Fruit fly (Drosophila melanogaster) whole organism, embryonic: ENCODE data around the gene side-IV.
A peak's percentile ranks its signal among the peaks of the same experiment; 100 is the strongest.

Experiments
- ATbp ChIP-seq: fragments of 200-800 bp; sonication (Bioruptor generic); optimal IDR thresholded peaks from 2 replicates; lab custom pipeline; 2017; ENCODE audit warnings: missing biosample characterization, mild to moderate bottlenecking, missing genetic modification characterization, missing genetic modification reagents
- Ada2b ChIP-seq: fragments of 200-800 bp; sonication (Bioruptor generic); IDR thresholded peaks from 2 replicates; pipeline ENCODE4 v1.3.6; 2022; ENCODE audit warnings: missing biosample characterization, missing genetic modification characterization
- Aef1 ChIP-seq: fragments of 200-800 bp; sonication (Bioruptor generic); IDR thresholded peaks from 3 replicates; pipeline ENCODE4 v1.3.6; 2022; ENCODE audit warnings: missing biosample characterization, missing genetic modification characterization
- Atf3 ChIP-seq: fragments of 200-800 bp; sonication (Bioruptor generic); optimal IDR thresholded peaks from 3 replicates; lab custom pipeline; 2016; ENCODE audit warnings: missing biosample characterization, missing genetic modification characterization
- Bgb ChIP-seq: fragments of 200-800 bp; sonication (Bioruptor generic); IDR thresholded peaks from 2 replicates; pipeline ENCODE4 v1.3.6; 2022; ENCODE audit warnings: missing biosample characterization, missing genetic modification characterization; ENCODE audit not compliant: partially characterized antibody
- Blimp-1 ChIP-seq: fragments of 200-800 bp; sonication (Bioruptor generic); optimal IDR thresholded peaks from 3 replicates; lab custom pipeline; 2018; ENCODE audit warnings: missing biosample characterization, missing genetic modification characterization, mild to moderate bottlenecking, moderate library complexity, missing genetic modification reagents
- CG10979 ChIP-seq: fragments of 200-800 bp; sonication (Bioruptor generic); optimal IDR thresholded peaks from 2 replicates; lab custom pipeline; 2018; ENCODE audit warnings: missing biosample characterization, mild to moderate bottlenecking, missing genetic modification characterization, moderate library complexity
- CG11085 ChIP-seq: fragments of 200-800 bp; sonication (Bioruptor generic); IDR thresholded peaks from 2 replicates; pipeline ENCODE4 v1.3.6; 2022; ENCODE audit warnings: missing biosample characterization, missing genetic modification characterization
- CG11456 ChIP-seq: fragments of 200-800 bp; sonication (Bioruptor generic); IDR thresholded peaks from 3 replicates; pipeline ENCODE4 v1.3.6; 2022; ENCODE audit warnings: missing biosample characterization, missing genetic modification characterization
- CG12104 ChIP-seq: fragments of 200-800 bp; sonication (Bioruptor generic); optimal IDR thresholded peaks from 3 replicates; lab custom pipeline; 2016; ENCODE audit warnings: missing biosample characterization, missing genetic modification characterization
- CG1233 ChIP-seq: fragments of 200-800 bp; sonication (Bioruptor generic); optimal IDR thresholded peaks from 4 replicates; lab custom pipeline; 2018; ENCODE audit warnings: missing biosample characterization, mild to moderate bottlenecking, missing genetic modification characterization
- CG12769 ChIP-seq: fragments of 200-800 bp; sonication (Bioruptor generic); optimal IDR thresholded peaks from 2 replicates; lab custom pipeline; 2019; ENCODE audit warnings: missing biosample characterization, mild to moderate bottlenecking, missing genetic modification characterization, moderate library complexity
- CG13424 ChIP-seq: fragments of 200-800 bp; sonication (Bioruptor generic); optimal IDR thresholded peaks from 2 replicates; lab custom pipeline; 2019; ENCODE audit warnings: missing biosample characterization, mild to moderate bottlenecking, missing genetic modification characterization, moderate library complexity
- CG14860 ChIP-seq: fragments of 200-800 bp; sonication (Bioruptor generic); IDR thresholded peaks from 3 replicates; pipeline ENCODE4 v1.3.6; 2022; ENCODE audit warnings: missing biosample characterization, missing genetic modification characterization; ENCODE audit not compliant: partially characterized antibody
- CG1647 ChIP-seq: fragments of 200-800 bp; sonication (Bioruptor generic); optimal IDR thresholded peaks from 3 replicates; lab custom pipeline; 2016; ENCODE audit warnings: missing biosample characterization, missing genetic modification characterization
- CG18764 ChIP-seq: fragments of 200-800 bp; sonication (Bioruptor generic); optimal IDR thresholded peaks from 3 replicates; lab custom pipeline; 2016; ENCODE audit warnings: missing biosample characterization, missing genetic modification characterization
- CG31441 ChIP-seq: fragments of 200-800 bp; sonication (Bioruptor generic); IDR thresholded peaks from 2 replicates; pipeline ENCODE4 v1.3.6; 2022; ENCODE audit warnings: missing biosample characterization, missing genetic modification characterization
- CG3281 ChIP-seq: fragments of 200-800 bp; sonication (Bioruptor generic); optimal IDR thresholded peaks from 3 replicates; lab custom pipeline; 2017; ENCODE audit warnings: missing biosample characterization, mild to moderate bottlenecking, missing genetic modification characterization
- CG3726 ChIP-seq: fragments of 200-800 bp; sonication (Bioruptor generic); IDR thresholded peaks from 3 replicates; pipeline ENCODE4, ENCODE4 v1.3.6; 2022; ENCODE audit warnings: missing biosample characterization, missing genetic modification characterization
- CG3838 ChIP-seq: fragments of 200-800 bp; sonication (Bioruptor generic); optimal IDR thresholded peaks from 3 replicates; lab custom pipeline; 2016; ENCODE audit warnings: missing biosample characterization, missing genetic modification characterization
- CG4404 ChIP-seq: fragments of 200-800 bp; sonication (Bioruptor generic); IDR thresholded peaks from 2 replicates; pipeline ENCODE4 v1.3.6; 2022; ENCODE audit warnings: missing biosample characterization, missing genetic modification characterization
- CG5245 ChIP-seq: fragments of 200-800 bp; sonication (Bioruptor generic); optimal IDR thresholded peaks from 3 replicates; lab custom pipeline; 2016; ENCODE audit warnings: missing biosample characterization, missing genetic modification characterization
- CG6175 ChIP-seq: fragments of 200-800 bp; sonication (Bioruptor generic); IDR thresholded peaks from 3 replicates; pipeline ENCODE4 v1.3.6; 2022; ENCODE audit warnings: missing biosample characterization, missing genetic modification characterization
- CG6254 ChIP-seq: fragments of 200-800 bp; sonication (Bioruptor generic); optimal IDR thresholded peaks from 3 replicates; lab custom pipeline; 2017; ENCODE audit warnings: mild to moderate bottlenecking, missing biosample characterization, missing genetic modification reagents, missing genetic modification characterization
- CG6813 ChIP-seq: fragments of 200-800 bp; sonication (Bioruptor generic); optimal IDR thresholded peaks from 2 replicates; lab custom pipeline; 2017; ENCODE audit warnings: missing biosample characterization, missing genetic modification characterization, mild to moderate bottlenecking, moderate library complexity, missing genetic modification reagents
- CG9797 ChIP-seq: fragments of 200-800 bp; sonication (Bioruptor generic); optimal IDR thresholded peaks from 3 replicates; lab custom pipeline; 2018; ENCODE audit warnings: missing biosample characterization, mild to moderate bottlenecking, missing genetic modification characterization
- H2.0 ChIP-seq: fragments of 200-800 bp; sonication (Bioruptor generic); IDR thresholded peaks from 2 replicates; pipeline ENCODE4 v1.3.6; 2022; ENCODE audit warnings: missing biosample characterization, missing genetic modification characterization
- HLH4C ChIP-seq: fragments of 200-800 bp; sonication (Bioruptor generic); IDR thresholded peaks from 3 replicates; pipeline ENCODE4 v1.3.6; 2022; ENCODE audit warnings: missing biosample characterization, missing genetic modification characterization; ENCODE audit not compliant: partially characterized antibody
- Hand ChIP-seq: fragments of 200-800 bp; sonication (Bioruptor generic); optimal IDR thresholded peaks from 2 replicates; lab custom pipeline; 2017; ENCODE audit warnings: mild to moderate bottlenecking, missing biosample characterization, missing genetic modification reagents, missing genetic modification characterization
- HmgZ ChIP-seq: fragments of 200-800 bp; sonication (Bioruptor generic); optimal IDR thresholded peaks from 2 replicates; lab custom pipeline; 2018; ENCODE audit warnings: missing biosample characterization, mild to moderate bottlenecking, missing genetic modification characterization
- Hr51 ChIP-seq, 2 experiments: fragments of 200-800 bp; sonication (Bioruptor generic); optimal IDR thresholded peaks; 2 replicates in 1 of 2; 3 replicates in 1 of 2; lab custom pipeline; 2016 to 2018; ENCODE audit warnings: missing biosample characterization in 2 of 2, missing genetic modification characterization in 2 of 2, mild to moderate bottlenecking in 1 of 2, moderate library complexity in 1 of 2
- Lhr ChIP-seq: fragments of 200-800 bp; sonication (Bioruptor generic); optimal IDR thresholded peaks from 3 replicates; lab custom pipeline; 2017; ENCODE audit warnings: mild to moderate bottlenecking, missing biosample characterization, missing genetic modification reagents, missing genetic modification characterization
- MBD-R2 ChIP-seq: fragments of 200-800 bp; sonication (Bioruptor generic); IDR thresholded peaks from 2 replicates; pipeline ENCODE4 v1.3.6; 2022; ENCODE audit warnings: missing biosample characterization, missing genetic modification characterization
- MTF-1 ChIP-seq: fragments of 200-800 bp; sonication (Bioruptor generic); optimal IDR thresholded peaks from 2 replicates; lab custom pipeline; 2018; ENCODE audit warnings: missing biosample characterization, mild to moderate bottlenecking, missing genetic modification characterization, borderline replicate concordance
- Nf-YB ChIP-seq: fragments of 200-800 bp; sonication (Bioruptor generic); optimal IDR thresholded peaks from 3 replicates; lab custom pipeline; 2019; ENCODE audit warnings: missing biosample characterization, mild to moderate bottlenecking, missing genetic modification characterization, moderate library complexity
- Side ChIP-seq: fragments of 200-800 bp; sonication (Bioruptor generic); optimal IDR thresholded peaks from 2 replicates; lab custom pipeline; 2016; ENCODE audit warnings: missing biosample characterization, missing genetic modification characterization
- aop ChIP-seq: fragments of 200-800 bp; sonication (Bioruptor generic); IDR thresholded peaks from 2 replicates; pipeline ENCODE4 v1.3.6; 2022; ENCODE audit warnings: missing biosample characterization, missing genetic modification characterization
- ci ChIP-seq: fragments of 200-800 bp; sonication (Bioruptor generic); IDR thresholded peaks from 3 replicates; pipeline ENCODE4 v1.3.6; 2022; ENCODE audit warnings: missing biosample characterization, missing genetic modification characterization
- croc ChIP-seq: fragments of 200-800 bp; sonication (Bioruptor generic); conservative IDR thresholded peaks from 3 replicates; pipeline ENCODE4 v1.3.6; 2022; ENCODE audit warnings: missing biosample characterization, missing genetic modification characterization
- ems ChIP-seq: fragments of 200-800 bp; sonication (Bioruptor generic); optimal IDR thresholded peaks from 3 replicates; lab custom pipeline; 2016; ENCODE audit warnings: missing biosample characterization, missing genetic modification characterization
- h ChIP-seq: fragments of >200 bp; optimal IDR thresholded peaks from 2 replicates; lab custom pipeline; 2017
- ind ChIP-seq: fragments of 200-800 bp; sonication (Bioruptor generic); optimal IDR thresholded peaks from 3 replicates; lab custom pipeline; 2016; ENCODE audit warnings: missing biosample characterization, missing genetic modification characterization
- kah ChIP-seq: fragments of 200-800 bp; sonication (Bioruptor generic); optimal IDR thresholded peaks from 2 replicates; lab custom pipeline; 2018; ENCODE audit warnings: missing biosample characterization, mild to moderate bottlenecking, missing genetic modification characterization
- oc ChIP-seq: fragments of 200-800 bp; sonication (Bioruptor generic); optimal IDR thresholded peaks from 2 replicates; lab custom pipeline; 2018; ENCODE audit warnings: missing biosample characterization, mild to moderate bottlenecking, missing genetic modification characterization, moderate library complexity
- pb ChIP-seq: fragments of 200-800 bp; sonication (Bioruptor generic); optimal IDR thresholded peaks from 3 replicates; lab custom pipeline; 2016; ENCODE audit warnings: missing biosample characterization, missing genetic modification characterization
- pho ChIP-seq: fragments of 200-800 bp; sonication (Bioruptor generic); optimal IDR thresholded peaks from 2 replicates; lab custom pipeline; 2016; ENCODE audit warnings: missing biosample characterization, missing genetic modification characterization
- run ChIP-seq: fragments of 200-800 bp; sonication (Bioruptor generic); optimal IDR thresholded peaks from 3 replicates; lab custom pipeline; 2018; ENCODE audit warnings: missing biosample characterization, mild to moderate bottlenecking, missing genetic modification characterization
- salm ChIP-seq: fragments of 200-800 bp; sonication (Bioruptor generic); optimal IDR thresholded peaks from 2 replicates; lab custom pipeline; 2018; ENCODE audit warnings: missing biosample characterization, mild to moderate bottlenecking, missing genetic modification characterization
- twi ChIP-seq: fragments of 200-800 bp; optimal IDR thresholded peaks from 2 replicates; lab custom pipeline; 2019; ENCODE audit warnings: missing biosample characterization, mild to moderate bottlenecking, missing genetic modification characterization, moderate library complexity
- zen ChIP-seq: fragments of 200-800 bp; sonication (Bioruptor generic); optimal IDR thresholded peaks from 3 replicates; lab custom pipeline; 2018; ENCODE audit warnings: missing biosample characterization, mild to moderate bottlenecking, missing genetic modification characterization, moderate library complexity

side-IV gene

DNA sequence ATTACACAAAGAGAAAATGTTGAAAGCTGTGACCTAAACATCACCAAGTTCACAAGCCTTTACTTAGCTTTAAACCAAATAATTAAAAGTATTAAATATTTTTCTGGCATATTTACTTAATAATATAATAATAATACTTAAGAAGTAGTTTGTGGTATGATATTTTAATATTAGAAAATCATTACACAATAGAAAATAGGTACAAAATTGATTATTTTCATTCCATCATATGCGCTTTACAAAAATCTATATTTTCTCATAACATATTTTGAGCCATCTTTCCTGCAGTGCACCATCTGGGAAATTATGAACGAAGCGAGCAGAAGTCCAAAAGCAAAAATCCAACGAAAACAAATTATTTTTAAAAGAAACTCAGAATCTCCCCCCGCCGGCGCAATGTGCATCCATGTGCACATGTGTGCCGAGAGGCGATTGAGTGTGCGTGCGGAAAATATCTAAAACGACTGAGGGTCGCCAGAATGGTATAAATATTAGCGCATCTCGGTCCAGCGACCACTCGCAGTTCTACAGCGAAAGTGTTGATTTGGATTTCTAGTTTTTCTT, 24.8 kb upstream of the side-IV start, which contains the start of gene Act87E (continued):
- TF ChIP-seq Lhr (GFP tag; lab: Kevin White, UChicago) = no peak
- TF ChIP-seq CG18764 = no peak
- no peak for TF ChIP-seq Bgb
- peak in 1 of 2 experiments; percentile 81 for TF ChIP-seq Hr51 (GFP tag; optimal IDR thresholded peaks at IDR 0.05; lab: Kevin White, UChicago)
- peak; percentile 66 for TF ChIP-seq CG12104 (GFP tag; lab: Kevin White, UChicago)
- peak; percentile 73 for TF ChIP-seq Blimp-1 (GFP tag; lab: Kevin White, UChicago)
- peak; percentile 89 for TF ChIP-seq CG10979 (tag; lab: Kevin White, UChicago)
- no peak for TF ChIP-seq CG14860 (GFP tag; lab: Robert Waterston, UW)
- TF ChIP-seq CG11456 = no peak
- no peak for TF ChIP-seq CG11085
- TF ChIP-seq oc (tag; lab: Kevin White, UChicago) = peak; percentile 19
- TF ChIP-seq Side (GFP tag; lab: Kevin White, UChicago) = no peak
- TF ChIP-seq HmgZ (tag; lab: Kevin White, UChicago) = no peak
- no peak for TF ChIP-seq CG6175
- no peak for TF ChIP-seq CG5245
- TF ChIP-seq CG9797 (GFP tag; lab: Kevin White, UChicago) = no peak
- no peak for TF ChIP-seq CG3726
- TF ChIP-seq MBD-R2 = no peak
- no peak for TF ChIP-seq pb (GFP tag; lab: Kevin White, UChicago)
- TF ChIP-seq pho (GFP tag; lab: Kevin White, UChicago) = no peak
- peak; percentile 71 for TF ChIP-seq salm (tag; lab: Kevin White, UChicago)
- peak; percentile 36 for TF ChIP-seq zen (tag; lab: Kevin White, UChicago)
- TF ChIP-seq twi (tag; lab: Kevin White, UChicago) = peak; percentile 98
- TF ChIP-seq Ada2b (GFP tag; lab: Robert Waterston, UW) = no peak
- no peak for TF ChIP-seq MTF-1 (GFP tag; lab: Kevin White, UChicago)
- peak; percentile 42 for TF ChIP-seq ind (GFP tag; lab: Kevin White, UChicago)
- TF ChIP-seq Aef1 (GFP tag; lab: Robert Waterston, UW) = 0 out of 3 replicates have a peak, but pooled peaks have one; percentile 30
- TF ChIP-seq ci = no peak
- TF ChIP-seq CG1233 (GFP tag; lab: Kevin White, UChicago) = peak; percentile 9
- no peak for TF ChIP-seq CG1647 (GFP tag; lab: Kevin White, UChicago)
- TF ChIP-seq h = no peak
- no peak for TF ChIP-seq ems (GFP tag; lab: Kevin White, UChicago)
- no peak for TF ChIP-seq Hand (GFP tag; lab: Kevin White, UChicago)
- TF ChIP-seq ATbp (GFP tag; lab: Kevin White, UChicago) = peak; percentile 35
- TF ChIP-seq HLH4C (GFP tag; lab: Robert Waterston, UW) = no peak
- TF ChIP-seq CG6813 (GFP tag; lab: Kevin White, UChicago) = no peak
- TF ChIP-seq kah = peak; percentile 33
- TF ChIP-seq CG4404 = peak; percentile 59
- TF ChIP-seq CG12769 = no peak
- peak; percentile 47 for TF ChIP-seq Nf-YB
- TF ChIP-seq CG3838 (GFP tag; lab: Kevin White, UChicago) = no peak
- TF ChIP-seq run (tag; lab: Kevin White, UChicago) = peak; percentile 37
- peak; percentile 65 for TF ChIP-seq CG6254 (GFP tag; lab: Kevin White, UChicago)
- TF ChIP-seq croc (GFP tag; lab: Robert Waterston, UW) = peak; percentile 47; the same call in 1 of the 3 replicates
- peak; percentile 32; the same call in 1 of the 2 replicates for TF ChIP-seq H2.0 (GFP tag; lab: Robert Waterston, UW)
- TF ChIP-seq Atf3 = no peak
- peak; percentile 89 for TF ChIP-seq CG31441 (GFP tag; lab: Robert Waterston, UW)
- TF ChIP-seq CG3281 = peak; percentile 60
- no peak for TF ChIP-seq aop (GFP tag; lab: Robert Waterston, UW)
- peak; percentile 86 for TF ChIP-seq CG13424 (tag; lab: Kevin White, UChicago)
